Fruit fly (Drosophila melanogaster) whole organism, wandering third instar larva: ENCODE data around the gene CG6749.

Experiments
- Abd-B ChIP-seq: fragments of >200 bp; optimal IDR thresholded peaks from 2 replicates; lab custom pipeline; 2017; ENCODE audit warnings: missing biosample characterization, missing genetic modification characterization
- CG32264 ChIP-seq: fragments of 200-800 bp; sonication (Bioruptor generic); optimal IDR thresholded peaks from 2 replicates; lab custom pipeline; 2016; ENCODE audit warnings: missing biosample characterization, missing genetic modification characterization
- CG9705 ChIP-seq: fragments of 200-800 bp; sonication (Bioruptor generic); optimal IDR thresholded peaks from 2 replicates; lab custom pipeline; 2018; ENCODE audit warnings: missing biosample characterization, mild to moderate bottlenecking, missing genetic modification characterization
- CrebA ChIP-seq: fragments of 200-800 bp; sonication (Bioruptor generic); optimal IDR thresholded peaks from 2 replicates; lab custom pipeline; 2016; ENCODE audit warnings: missing biosample characterization, mild to moderate bottlenecking, missing genetic modification characterization, borderline replicate concordance
- Dfd ChIP-seq: fragments of >200 bp; optimal IDR thresholded peaks from 2 replicates; lab custom pipeline; 2017; ENCODE audit warnings: missing biosample characterization, missing genetic modification characterization
- Dif ChIP-seq: fragments of 200-275, 200-300 bp; sonication (Bioruptor generic); optimal IDR thresholded peaks from 2 replicates; lab custom pipeline; 2018; ENCODE audit warnings: missing biosample characterization, missing genetic modification characterization; ENCODE audit not compliant: partially characterized antibody
- GATAd ChIP-seq: sonication (Bioruptor generic); optimal IDR thresholded peaks from 2 replicates; lab custom pipeline; 2016; ENCODE audit warnings: missing biosample characterization, missing genetic modification characterization
- HLH106 ChIP-seq: fragments of 200-800 bp; optimal IDR thresholded peaks from 3 replicates; lab custom pipeline; 2019; ENCODE audit warnings: missing biosample characterization, mild to moderate bottlenecking, missing genetic modification characterization, moderate library complexity
- Hnf4 ChIP-seq: fragments of 200-800 bp; sonication (Bioruptor generic); optimal IDR thresholded peaks from 2 replicates; lab custom pipeline; 2016; ENCODE audit warnings: missing biosample characterization, mild to moderate bottlenecking, missing genetic modification characterization
- Hr78 ChIP-seq: fragments of >200 bp; optimal IDR thresholded peaks from 2 replicates; lab custom pipeline; 2017; ENCODE audit warnings: missing biosample characterization, missing genetic modification characterization
- Hr83 ChIP-seq: fragments of 200-300 bp; sonication (Bioruptor generic); optimal IDR thresholded peaks from 2 replicates; lab custom pipeline; 2016; ENCODE audit warnings: missing biosample characterization, mild to moderate bottlenecking, missing genetic modification characterization, moderate library complexity; ENCODE audit not compliant: poor library complexity, severe bottlenecking
- Jra ChIP-seq: sonication (Bioruptor generic); optimal IDR thresholded peaks from 2 replicates; lab custom pipeline; 2016; ENCODE audit warnings: missing biosample characterization, missing genetic modification characterization
- Mio ChIP-seq: sonication (Bioruptor generic); optimal IDR thresholded peaks from 2 replicates; lab custom pipeline; 2016; ENCODE audit warnings: missing biosample characterization, missing genetic modification characterization
- Myc ChIP-seq: fragments of >200 bp; optimal IDR thresholded peaks from 2 replicates; lab custom pipeline; 2017
- OdsH ChIP-seq: fragments of 200-800 bp; sonication (Bioruptor generic); optimal IDR thresholded peaks from 2 replicates; lab custom pipeline; 2016; ENCODE audit warnings: missing biosample characterization, mild to moderate bottlenecking, missing genetic modification characterization
- Rel ChIP-seq, 2 experiments: fragments of 200-800 bp; sonication (Bioruptor generic) in 1 of 2; optimal IDR thresholded peaks; 2 replicates in 1 of 2; 3 replicates in 1 of 2; lab custom pipeline; 2016 to 2019; ENCODE audit warnings: mild to moderate bottlenecking in 2 of 2, missing biosample characterization in 2 of 2, missing genetic modification characterization in 2 of 2, moderate library complexity in 1 of 2
- Sp1 ChIP-seq: fragments of 200-800 bp; sonication (Bioruptor generic); optimal IDR thresholded peaks from 3 replicates; lab custom pipeline; 2019; ENCODE audit warnings: missing biosample characterization, mild to moderate bottlenecking, missing genetic modification characterization, moderate library complexity
- br ChIP-seq: fragments of 200-800 bp; sonication (Bioruptor generic); optimal IDR thresholded peaks from 2 replicates; lab custom pipeline; 2016; ENCODE audit warnings: missing biosample characterization, missing genetic modification characterization
- dl ChIP-seq, 2 experiments: fragments of 175-275, 200-275 bp in 1 of 2; fragments of 200-275 bp in 1 of 2; sonication (Bioruptor generic); optimal IDR thresholded peaks; lab custom pipeline; 2018; ENCODE audit warnings: mild to moderate bottlenecking in 2 of 2, missing biosample characterization in 2 of 2, missing genetic modification characterization in 2 of 2, moderate library complexity in 2 of 2; ENCODE audit not compliant: partially characterized antibody in 2 of 2, insufficient read depth in 1 of 2
- dmrt93B ChIP-seq: fragments of 200-800 bp; sonication (Bioruptor generic); optimal IDR thresholded peaks from 2 replicates; lab custom pipeline; 2018; ENCODE audit warnings: missing biosample characterization, mild to moderate bottlenecking, missing genetic modification characterization
- dsf ChIP-seq: sonication (Bioruptor generic); optimal IDR thresholded peaks from 2 replicates; lab custom pipeline; 2016; ENCODE audit warnings: missing biosample characterization, missing genetic modification characterization, borderline replicate concordance
- ey ChIP-seq: fragments of 200-800 bp; sonication (Bioruptor generic); optimal IDR thresholded peaks from 2 replicates; lab custom pipeline; 2016; ENCODE audit warnings: missing biosample characterization, missing genetic modification characterization
- foxo ChIP-seq, 2 experiments: fragments of 200-800 bp; sonication (Bioruptor generic); optimal IDR thresholded peaks; 2 replicates in 1 of 2; 3 replicates in 1 of 2; lab custom pipeline; 2016 to 2017; ENCODE audit warnings: missing biosample characterization in 2 of 2, missing genetic modification characterization in 2 of 2
- fru ChIP-seq: fragments of 200-800 bp; sonication (Bioruptor generic); optimal IDR thresholded peaks from 3 replicates; lab custom pipeline; 2016; ENCODE audit warnings: missing biosample characterization, mild to moderate bottlenecking, missing genetic modification characterization
- h ChIP-seq: fragments of 200-800 bp; sonication (Bioruptor generic); optimal IDR thresholded peaks from 3 replicates; lab custom pipeline; 2016; ENCODE audit warnings: missing biosample characterization, mild to moderate bottlenecking, missing genetic modification characterization
- jim ChIP-seq: fragments of 175-275, 200-325 bp; sonication (Bioruptor generic); optimal IDR thresholded peaks from 2 replicates; lab custom pipeline; 2016; ENCODE audit warnings: missing biosample characterization, mild to moderate bottlenecking, missing genetic modification characterization
- lola ChIP-seq: fragments of >200 bp; optimal IDR thresholded peaks from 2 replicates; lab custom pipeline; 2017; ENCODE audit warnings: missing biosample characterization, missing genetic modification characterization
- pan ChIP-seq: fragments of >200 bp; optimal IDR thresholded peaks from 2 replicates; lab custom pipeline; 2017
- psq ChIP-seq: fragments of 200-800 bp; sonication (Bioruptor generic); optimal IDR thresholded peaks from 3 replicates; lab custom pipeline; 2017; ENCODE audit warnings: missing biosample characterization, mild to moderate bottlenecking, missing genetic modification characterization, moderate library complexity
- rgr ChIP-seq: fragments of 200-800 bp; sonication (Bioruptor generic); optimal IDR thresholded peaks from 3 replicates; lab custom pipeline; 2016; ENCODE audit warnings: missing biosample characterization, mild to moderate bottlenecking, missing genetic modification characterization
- sage ChIP-seq: fragments of 200-800 bp; sonication (Bioruptor generic); optimal IDR thresholded peaks from 2 replicates; lab custom pipeline; 2016; ENCODE audit warnings: missing biosample characterization, mild to moderate bottlenecking, missing genetic modification characterization
- sv ChIP-seq: fragments of 200-800 bp; sonication (Bioruptor generic); optimal IDR thresholded peaks from 3 replicates; lab custom pipeline; 2016; ENCODE audit warnings: missing biosample characterization, missing genetic modification characterization
- tai ChIP-seq: sonication (Bioruptor generic); optimal IDR thresholded peaks from 2 replicates; lab custom pipeline; 2016; ENCODE audit warnings: missing biosample characterization, missing genetic modification characterization
- usp ChIP-seq: fragments of >200 bp; optimal IDR thresholded peaks from 2 replicates; lab custom pipeline; 2017; ENCODE audit warnings: missing biosample characterization, missing genetic modification characterization
- woc ChIP-seq: sonication (Bioruptor generic); optimal IDR thresholded peaks from 2 replicates; lab custom pipeline; 2016; ENCODE audit warnings: missing biosample characterization, mild to moderate bottlenecking, missing genetic modification characterization

The CG6749 gene

dm6 chr3L:9739629-9740028, 6.0 kb upstream of the CG6749 start:
- no peak for TF ChIP-seq usp (GFP tag; lab: Kevin White, UChicago)
- TF ChIP-seq jim (GFP tag; lab: Kevin White, UChicago) = no peak
- TF ChIP-seq lola (GFP tag; lab: Kevin White, UChicago) = no peak
- no peak for TF ChIP-seq Abd-B
- no peak for TF ChIP-seq woc (GFP tag; lab: Kevin White, UChicago)
- TF ChIP-seq CrebA (GFP tag; lab: Kevin White, UChicago) = no peak
- peak in 1 of 2 experiments; percentile 33 for TF ChIP-seq foxo (GFP tag; optimal IDR thresholded peaks at IDR 0.05; lab: Kevin White, UChicago)
- no peak for TF ChIP-seq GATAd (GFP tag; lab: Kevin White, UChicago)
- TF ChIP-seq ey (GFP tag; lab: Kevin White, UChicago) = no peak
- TF ChIP-seq fru (GFP tag; lab: Kevin White, UChicago) = peak; percentile 19
- no peak for TF ChIP-seq Hr83 (GFP tag; lab: Kevin White, UChicago)
- TF ChIP-seq h (GFP tag; lab: Kevin White, UChicago) = peak; percentile 21
- no peak for TF ChIP-seq CG9705 (GFP tag; lab: Kevin White, UChicago)
- TF ChIP-seq dl (GFP tag; optimal IDR thresholded peaks at IDR 0.05; lab: Kevin White, UChicago; ENCODE audit: insufficient read depth in 1 of 2, partially characterized antibody in 2 of 2) = no peak
- no peak for TF ChIP-seq Dif (GFP tag; lab: Kevin White, UChicago)
- no peak for TF ChIP-seq pan (lab: Kevin White, UChicago)
- TF ChIP-seq Hnf4 (GFP tag; lab: Kevin White, UChicago) = no peak
- TF ChIP-seq Sp1 (GFP tag; lab: Kevin White, UChicago) = no peak
- peak; percentile 16 for TF ChIP-seq HLH106 (tag; lab: Kevin White, UChicago)
- TF ChIP-seq dsf (GFP tag; lab: Kevin White, UChicago) = no peak
- no peak for TF ChIP-seq sage (GFP tag; lab: Kevin White, UChicago)
- no peak for TF ChIP-seq Hr78 (GFP tag; lab: Kevin White, UChicago)
- no peak for TF ChIP-seq dmrt93B (GFP tag; lab: Kevin White, UChicago)
- TF ChIP-seq CG32264 (GFP tag; lab: Kevin White, UChicago) = no peak
- no peak for TF ChIP-seq br (GFP tag; lab: Kevin White, UChicago)
- TF ChIP-seq tai = no peak
- no peak for TF ChIP-seq psq (GFP tag; lab: Kevin White, UChicago)
- no peak for TF ChIP-seq Mio (GFP tag; lab: Kevin White, UChicago)
- no peak for TF ChIP-seq Myc (lab: Kevin White, UChicago)
- no peak for TF ChIP-seq Jra (GFP tag; lab: Kevin White, UChicago)
- TF ChIP-seq sv = no peak
- no peak for TF ChIP-seq Dfd

- TF ChIP-seq OdsH = no peak
- no peak for TF ChIP-seq Rel (GFP tag; optimal IDR thresholded peaks at IDR 0.05; lab: Kevin White, UChicago)
- TF ChIP-seq Rel (tag; optimal IDR thresholded peaks at IDR 0.05; lab: Kevin White, UChicago) = peak; percentile 46
- peak; percentile 42 for TF ChIP-seq Dif (GFP tag; lab: Kevin White, UChicago)
Observed at dm6 chr3L:9729795-9730421, 3.7 kb downstream of the CG6749 start, which contains the start of gene ATPsynB. Gene ATPsynB, plus strand, starts transcription at chr3L:9729999.

- TF ChIP-seq CG32264 (GFP tag; lab: Kevin White, UChicago) (no peak), HLH106 (tag; lab: Kevin White, UChicago) (peak; percentile 4), Rel (GFP tag; optimal IDR thresholded peaks at IDR 0.05; lab: Kevin White, UChicago) (no peak), Rel (tag; optimal IDR thresholded peaks at IDR 0.05; lab: Kevin White, UChicago) (peak; percentile 62)
Observed at dm6 chr3L:9726707-9727106, 6.9 kb downstream of the CG6749 start, which contains the start of gene Naa60. Gene Naa60, plus strand, starts transcription at chr3L:9726895.

- TF ChIP-seq Rel (GFP tag; optimal IDR thresholded peaks at IDR 0.05; lab: Kevin White, UChicago) = no peak
- peak; percentile 49 for TF ChIP-seq Rel (tag; optimal IDR thresholded peaks at IDR 0.05; lab: Kevin White, UChicago)
- peak; percentile 56 for TF ChIP-seq sv
- peak; percentile 46 for TF ChIP-seq dsf (GFP tag; lab: Kevin White, UChicago)
- peak; percentile 62 for TF ChIP-seq psq (GFP tag; lab: Kevin White, UChicago)
- TF ChIP-seq Jra (GFP tag; lab: Kevin White, UChicago) = no peak
- TF ChIP-seq tai = no peak
- peak; percentile 85 for TF ChIP-seq HLH106 (tag; lab: Kevin White, UChicago)
- peak; percentile 67 for TF ChIP-seq CG9705 (GFP tag; lab: Kevin White, UChicago)
- TF ChIP-seq OdsH = peak; percentile 62
- TF ChIP-seq ey (GFP tag; lab: Kevin White, UChicago) = peak; percentile 72
- no peak for TF ChIP-seq sage (GFP tag; lab: Kevin White, UChicago)
- no peak for TF ChIP-seq GATAd (GFP tag; lab: Kevin White, UChicago)
- no peak for TF ChIP-seq foxo (GFP tag; optimal IDR thresholded peaks at IDR 0.05; lab: Kevin White, UChicago)
- peak; percentile 27 for TF ChIP-seq Myc (lab: Kevin White, UChicago)
- TF ChIP-seq rgr (GFP tag; lab: Kevin White, UChicago) = peak; percentile 80
- TF ChIP-seq, all 38 proteins: peak for 10
Observed at dm6 chr3L:9723108-9723507, 10.5 kb downstream of the CG6749 start, which contains the start of the genes nbs and defl. Gene nbs, minus strand, starts transcription at chr3L:9723194. Gene defl, plus strand, starts transcription at chr3L:9723423.
